Worm (Caenorhabditis elegans): ENCODE data around the gene R07E5.5.

R07E5.5 gene

DNA sequence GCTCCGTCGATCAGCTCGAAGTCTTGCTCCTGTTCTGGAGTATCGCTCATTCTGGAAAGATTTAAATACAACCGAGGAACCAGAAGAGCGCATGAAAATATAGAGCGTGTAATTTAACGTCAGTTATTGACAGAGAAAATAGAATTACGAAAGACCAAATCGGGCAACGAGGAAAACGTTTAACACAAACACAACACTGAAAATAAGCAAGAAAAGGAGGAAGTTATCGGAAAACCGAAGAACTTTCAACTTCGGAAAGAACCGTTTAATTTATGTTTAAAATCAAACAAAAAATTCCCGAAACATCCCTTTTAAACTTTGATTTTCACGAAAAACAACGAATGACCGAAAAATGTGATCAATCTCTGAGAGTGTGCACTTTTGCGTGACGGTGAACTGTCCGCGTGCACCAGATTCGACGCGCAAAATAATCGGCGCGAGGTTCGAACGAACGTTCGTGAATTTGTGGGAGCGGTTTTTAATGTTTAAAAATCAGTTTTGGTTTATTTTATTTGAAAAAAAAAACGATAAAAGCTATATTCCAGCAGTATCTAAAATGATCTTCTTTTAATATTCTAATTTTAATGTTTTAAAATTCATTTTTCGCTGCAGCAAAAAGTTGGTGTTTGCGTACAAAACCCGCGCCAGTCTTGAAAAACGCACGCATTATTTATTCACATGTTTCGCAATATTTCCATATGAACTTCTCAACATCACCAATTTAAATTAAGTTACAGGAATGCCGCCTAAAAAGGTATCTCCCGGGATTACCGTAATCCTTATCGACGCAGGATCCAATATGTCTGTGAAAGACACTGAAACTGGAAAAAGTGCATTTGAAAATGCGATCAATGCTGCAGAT lies 22.1 kb downstream of the R07E5.5 start, which contains the start of the genes R07E5.7 and cku-80:
R07E5.7 (minus strand) TSS at position 51 of the 862 bp plus-strand sequence.
cku-80 (plus strand) TSS at position 732 of the 862 bp plus-strand sequence.
- no peak for TF ChIP-seq unc-62 (GFP tag; optimal IDR thresholded peaks at IDR 0.05)

DNA sequence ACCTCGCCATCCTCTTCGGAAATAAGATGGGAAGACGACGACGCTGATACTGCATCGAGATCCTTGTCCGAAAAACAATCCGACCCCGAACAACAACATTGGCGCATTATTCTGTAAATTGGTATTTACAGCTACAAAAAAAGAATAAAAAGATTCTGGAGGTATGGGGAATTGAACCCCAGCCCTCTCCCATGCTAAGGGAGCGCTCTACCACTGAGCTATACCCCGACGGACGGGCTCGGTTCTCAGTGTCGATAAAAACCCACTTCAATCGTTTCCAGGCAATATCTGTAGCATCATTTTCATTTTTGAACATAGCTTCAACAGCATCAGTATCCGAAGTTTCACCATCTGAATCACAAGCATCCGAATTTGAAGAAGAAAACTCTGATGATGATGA lies 31.6 kb downstream of the R07E5.5 start:
- no peak for TF ChIP-seq unc-62 (GFP tag; optimal IDR thresholded peaks at IDR 0.05)

DNA sequence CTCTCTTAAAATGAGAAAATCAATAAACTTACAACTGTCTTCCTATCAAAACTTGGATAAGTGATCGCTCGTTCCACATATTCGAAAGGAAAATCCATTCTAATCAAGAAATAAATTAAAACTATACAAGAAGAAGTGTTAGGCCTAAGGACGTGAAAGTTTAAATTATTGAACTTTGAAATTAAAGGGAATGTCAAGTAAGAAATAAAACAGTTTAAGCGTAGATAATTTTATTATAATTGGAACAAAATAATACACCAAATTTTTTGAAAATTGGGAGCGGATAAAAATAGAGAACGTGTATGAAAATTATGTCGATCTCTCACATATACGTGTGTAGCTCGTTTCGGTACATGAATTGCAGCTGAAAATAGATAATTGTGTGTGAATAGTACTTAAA lies 32.2 kb downstream of the R07E5.5 start, which contains the start of gene C28A5.6:
C28A5.6 (minus strand) TSS at position 101 of the 400 bp plus-strand sequence.
- no peak for TF ChIP-seq unc-62 (GFP tag; optimal IDR thresholded peaks at IDR 0.05)

DNA sequence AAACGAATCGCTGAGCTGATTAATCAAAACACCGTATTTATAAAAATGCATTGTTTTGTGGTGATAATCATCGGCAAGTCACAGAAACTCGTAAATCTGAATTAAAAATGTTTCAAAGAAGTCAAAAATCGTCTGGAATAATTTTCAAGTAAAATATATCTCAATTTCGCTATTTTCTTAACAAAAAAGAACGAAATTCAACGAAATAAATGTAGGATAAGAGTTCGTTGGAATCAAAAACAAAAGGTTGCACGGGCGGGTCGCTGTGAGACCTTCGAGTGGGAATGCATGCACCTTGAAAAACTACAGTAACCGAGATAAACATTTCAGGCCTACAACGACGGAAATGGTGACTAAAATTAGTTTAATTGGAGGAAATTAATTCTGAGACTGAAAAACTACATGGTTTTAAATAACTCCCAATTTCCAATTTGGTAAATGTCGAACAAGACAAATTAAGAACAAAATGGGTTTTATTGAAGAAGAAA lies 37.1 kb downstream of the R07E5.5 start, which contains the start of gene C28A5.1:
C28A5.1 (minus strand) TSS at position 51 of the 488 bp plus-strand sequence.
- no peak for TF ChIP-seq unc-62 (GFP tag; optimal IDR thresholded peaks at IDR 0.05)

DNA sequence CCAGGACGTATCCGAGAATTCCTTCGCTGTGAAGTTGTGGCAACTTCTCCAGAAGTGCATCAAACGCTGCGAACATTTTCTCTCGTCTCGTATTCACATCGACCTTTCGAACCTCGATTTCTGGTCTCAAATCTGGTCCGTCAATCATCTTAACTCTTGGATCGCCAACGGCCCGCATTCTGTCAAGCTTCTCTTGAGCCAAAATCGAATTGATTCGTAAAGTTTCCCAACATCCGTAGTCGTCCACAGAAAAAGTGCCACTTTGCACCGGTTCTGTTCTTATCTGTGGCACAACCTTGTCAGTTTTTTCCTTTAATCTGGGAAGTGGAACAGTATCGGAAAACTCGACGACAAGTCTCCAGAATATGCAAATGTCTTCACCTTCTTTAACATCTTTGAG lies 38.0 kb downstream of the R07E5.5 start:
- no peak for TF ChIP-seq unc-62 (GFP tag; optimal IDR thresholded peaks at IDR 0.05)

DNA sequence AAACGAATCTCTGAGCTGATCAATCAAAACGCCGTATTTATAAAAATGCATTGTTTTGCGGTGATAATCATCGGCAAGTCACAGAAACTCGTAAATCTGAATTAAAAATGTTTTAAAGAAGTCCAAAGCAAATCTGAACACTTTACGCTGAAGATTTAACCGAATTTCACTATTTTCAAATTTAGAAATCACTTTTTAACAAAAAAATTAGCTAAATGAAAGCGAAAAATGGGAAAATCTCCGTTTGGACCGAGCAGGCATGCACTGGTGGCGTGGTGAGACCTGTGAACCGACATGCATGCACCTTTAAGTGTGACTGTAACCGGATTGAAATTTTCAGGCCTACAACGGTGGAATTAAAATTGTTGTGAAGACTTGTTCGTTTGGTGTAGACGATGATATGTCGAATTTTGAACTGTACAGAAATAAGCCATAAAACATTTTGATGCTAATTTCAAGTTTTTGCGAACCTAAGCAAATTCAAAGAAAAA lies 42.3 kb downstream of the R07E5.5 start, which contains the start of gene C28A5.2:
C28A5.2 (minus strand) TSS at position 51 of the 491 bp plus-strand sequence.
- no peak for TF ChIP-seq unc-62 (GFP tag; optimal IDR thresholded peaks at IDR 0.05)

DNA sequence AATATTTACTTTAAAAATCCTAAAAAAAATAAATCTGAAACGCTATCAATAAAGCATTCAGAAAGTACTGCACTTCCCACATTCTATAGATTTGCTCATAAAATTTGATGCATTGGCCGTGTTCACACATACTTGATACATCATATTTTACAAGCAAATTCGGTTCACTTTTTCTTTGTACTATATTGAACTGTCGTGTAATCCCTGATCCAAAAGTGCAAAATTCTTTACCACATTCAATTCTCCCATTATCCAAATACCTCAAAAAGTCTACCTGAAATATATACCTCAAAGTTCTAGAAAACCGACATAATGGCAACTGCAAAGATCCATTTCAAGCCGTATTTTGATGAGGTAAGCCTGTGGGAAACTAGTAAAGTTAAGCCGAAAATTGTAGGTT lies 44.6 kb downstream of the R07E5.5 start, which contains the start of gene nex-3:
nex-3 (plus strand) TSS at position 301 of the 400 bp plus-strand sequence.
- no peak for TF ChIP-seq unc-62 (GFP tag; optimal IDR thresholded peaks at IDR 0.05)

DNA sequence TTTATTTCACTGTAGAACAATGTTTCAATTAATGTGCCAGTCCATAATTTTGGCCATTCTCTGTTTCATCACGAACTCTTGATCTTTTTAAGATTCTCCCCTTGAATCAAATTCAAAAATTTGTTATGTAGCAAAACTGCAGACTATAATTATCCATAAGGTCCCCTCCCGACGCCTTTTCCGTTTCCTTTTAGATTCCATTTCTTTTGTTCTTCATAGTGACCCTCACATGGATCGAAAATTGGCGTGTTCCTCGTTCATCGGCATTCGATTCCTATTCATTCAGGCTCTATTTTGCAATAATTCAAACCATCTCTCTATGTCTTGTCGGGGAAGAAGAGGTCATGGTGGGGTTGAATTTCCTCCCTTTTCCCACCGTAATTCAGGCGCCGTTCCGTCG lies 47.3 kb downstream of the R07E5.5 start:
- TF ChIP-seq unc-62 (GFP tag; optimal IDR thresholded peaks at IDR 0.05), result no peak

DNA sequence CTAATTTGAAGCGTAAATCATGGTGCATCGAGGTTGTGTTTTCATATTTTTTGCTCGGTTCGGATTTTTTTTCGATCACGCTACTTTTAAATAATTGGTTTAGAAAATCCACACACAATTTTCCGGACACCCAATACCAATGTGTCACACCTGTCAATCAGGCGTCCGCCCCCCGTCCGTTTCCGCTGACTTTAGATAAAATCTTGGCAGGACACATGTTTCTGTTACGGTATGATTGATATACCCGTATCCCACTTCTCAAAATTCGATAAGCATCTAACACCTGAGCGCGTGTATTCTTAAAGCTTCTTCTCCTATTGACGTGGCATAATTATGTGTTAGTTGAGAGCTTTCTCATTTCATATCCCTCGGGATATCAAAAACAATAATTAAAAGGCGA lies 50.8 kb downstream of the R07E5.5 start:
- TF ChIP-seq unc-62 (GFP tag; optimal IDR thresholded peaks at IDR 0.05), result no peak
